Fruit fly (Drosophila melanogaster) whole organism, embryonic: ENCODE measurements around the gene CG14818.

Source experiments
- Bgb ChIP-seq: fragments of 200-800 bp; sonication (Bioruptor generic); IDR thresholded peaks from 2 replicates; pipeline ENCODE4 v1.3.6; 2022; ENCODE audit warnings: missing biosample characterization, missing genetic modification characterization; ENCODE audit not compliant: partially characterized antibody
- CG10274 ChIP-seq: fragments of 200-800 bp; sonication (Bioruptor generic); optimal IDR thresholded peaks from 3 replicates; lab custom pipeline; 2017; ENCODE audit warnings: missing biosample characterization, mild to moderate bottlenecking, missing genetic modification characterization
- CG10654 ChIP-seq: fragments of 200-800 bp; sonication (Bioruptor generic); optimal IDR thresholded peaks from 2 replicates; lab custom pipeline; 2016; ENCODE audit warnings: missing biosample characterization, missing genetic modification characterization
- CG11560 ChIP-seq: fragments of 200-800 bp; sonication (Bioruptor generic); IDR thresholded peaks from 3 replicates; pipeline ENCODE4 v1.3.6; 2022; ENCODE audit warnings: missing biosample characterization, missing genetic modification characterization
- CG12391 ChIP-seq: fragments of 200-800 bp; sonication (Bioruptor generic); optimal IDR thresholded peaks from 3 replicates; lab custom pipeline; 2018; ENCODE audit warnings: missing biosample characterization, mild to moderate bottlenecking, missing genetic modification characterization, moderate library complexity
- CG12942 ChIP-seq: fragments of 200-800 bp; sonication (Bioruptor generic); optimal IDR thresholded peaks from 3 replicates; lab custom pipeline; 2016; ENCODE audit warnings: missing biosample characterization, missing genetic modification characterization
- CG13894 ChIP-seq: fragments of 200-800 bp; sonication (Bioruptor generic); optimal IDR thresholded peaks from 3 replicates; lab custom pipeline; 2018; ENCODE audit warnings: missing biosample characterization, mild to moderate bottlenecking, missing genetic modification characterization, moderate library complexity
- CG14667 ChIP-seq: fragments of 200-800 bp; sonication (Bioruptor generic); IDR thresholded peaks from 2 replicates; pipeline ENCODE4 v1.3.6; 2022; ENCODE audit warnings: missing biosample characterization, missing genetic modification characterization
- CG14965 ChIP-seq: fragments of 200-800 bp; sonication (Bioruptor generic); optimal IDR thresholded peaks from 2 replicates; lab custom pipeline; 2016; ENCODE audit warnings: missing biosample characterization, missing genetic modification characterization, borderline replicate concordance
- CG15514 ChIP-seq: fragments of 200-800 bp; sonication (Bioruptor generic); optimal IDR thresholded peaks from 3 replicates; lab custom pipeline; 2017; ENCODE audit warnings: missing biosample characterization, missing genetic modification characterization, mild to moderate bottlenecking, moderate library complexity, missing genetic modification reagents
- CG16815 ChIP-seq: fragments of 200-800 bp; sonication (Bioruptor generic); optimal IDR thresholded peaks from 3 replicates; lab custom pipeline; 2017; ENCODE audit warnings: missing biosample characterization, mild to moderate bottlenecking, missing genetic modification characterization
- CG18011 ChIP-seq: fragments of 200-800 bp; sonication (Bioruptor generic); optimal IDR thresholded peaks from 2 replicates; lab custom pipeline; 2017; ENCODE audit warnings: missing biosample characterization, missing genetic modification characterization, mild to moderate bottlenecking, moderate library complexity, missing genotype
- CG18619 ChIP-seq: fragments of 200-800 bp; sonication (Bioruptor generic); optimal IDR thresholded peaks from 3 replicates; lab custom pipeline; 2017; ENCODE audit warnings: missing biosample characterization, mild to moderate bottlenecking, missing genetic modification characterization
- CG2116 ChIP-seq: fragments of 200-800 bp; sonication (Bioruptor generic); optimal IDR thresholded peaks from 3 replicates; lab custom pipeline; 2018; ENCODE audit warnings: missing biosample characterization, mild to moderate bottlenecking, missing genetic modification characterization
- CG2120 ChIP-seq: fragments of 200-800 bp; sonication (Bioruptor generic); optimal IDR thresholded peaks from 3 replicates; lab custom pipeline; 2016; ENCODE audit warnings: missing biosample characterization, missing genetic modification characterization
- CG2875 ChIP-seq: fragments of 200-800 bp; sonication (Bioruptor generic); optimal IDR thresholded peaks from 2 replicates; lab custom pipeline; 2017; ENCODE audit warnings: missing biosample characterization, mild to moderate bottlenecking, missing genetic modification characterization, missing genetic modification reagents
- CG31224 ChIP-seq: fragments of 200-800 bp; sonication (Bioruptor generic); IDR thresholded peaks from 2 replicates; pipeline ENCODE4 v1.3.6; 2022; ENCODE audit warnings: missing biosample characterization, missing genetic modification characterization
- CG32532 ChIP-seq: fragments of 200-800 bp; sonication (Bioruptor generic); IDR thresholded peaks from 2 replicates; pipeline ENCODE4 v1.3.6; 2022; ENCODE audit warnings: missing biosample characterization, missing genetic modification characterization
- CG3726 ChIP-seq: fragments of 200-800 bp; sonication (Bioruptor generic); IDR thresholded peaks from 3 replicates; pipeline ENCODE4, ENCODE4 v1.3.6; 2022; ENCODE audit warnings: missing biosample characterization, missing genetic modification characterization
- CG3847 ChIP-seq: fragments of 200-800 bp; sonication (Bioruptor generic); IDR thresholded peaks from 2 replicates; pipeline ENCODE4 v1.3.6; 2022; ENCODE audit warnings: missing biosample characterization, missing genetic modification characterization
- CG5180 ChIP-seq: fragments of 200-800 bp; sonication (Bioruptor generic); optimal IDR thresholded peaks from 3 replicates; lab custom pipeline; 2017; ENCODE audit warnings: missing biosample characterization, missing genetic modification characterization, mild to moderate bottlenecking, moderate library complexity, missing genetic modification reagents
- CG6683 ChIP-seq: fragments of 200-800 bp; sonication (Bioruptor generic); optimal IDR thresholded peaks from 2 replicates; lab custom pipeline; 2017; ENCODE audit warnings: missing biosample characterization, mild to moderate bottlenecking, missing genetic modification characterization, missing genetic modification reagents
- CG8290 ChIP-seq, 3 experiments: fragments of 200-800 bp; sonication (Bioruptor generic); optimal IDR thresholded peaks; 2 replicates each; lab custom pipeline; 2016 to 2019; ENCODE audit warnings: missing biosample characterization in 3 of 3, missing genetic modification characterization in 3 of 3, mild to moderate bottlenecking in 2 of 3, moderate library complexity in 1 of 3
- CG8765 ChIP-seq: fragments of 200-800 bp; sonication (Bioruptor generic); IDR thresholded peaks from 2 replicates; pipeline ENCODE4 v1.3.6; 2022; ENCODE audit warnings: missing biosample characterization, missing genetic modification characterization
- CG9609 ChIP-seq: fragments of 200-800 bp; sonication (Bioruptor generic); optimal IDR thresholded peaks from 3 replicates; lab custom pipeline; 2016; ENCODE audit warnings: missing biosample characterization, missing genetic modification characterization
- D ChIP-seq, 2 experiments: fragments of 200-800 bp in 1 of 2; fragments of >200 bp in 1 of 2; sonication (Bioruptor generic) in 1 of 2; optimal IDR thresholded peaks; 2 replicates in 1 of 2; 3 replicates in 1 of 2; lab custom pipeline; 2017; ENCODE audit warnings: mild to moderate bottlenecking in 1 of 2, missing biosample characterization in 1 of 2, missing genetic modification characterization in 1 of 2, missing genetic modification reagents in 1 of 2
- E2f1 ChIP-seq: fragments of 200-800 bp; sonication (Bioruptor generic); IDR thresholded peaks from 2 replicates; pipeline ENCODE4 v1.3.6; 2022; ENCODE audit warnings: missing biosample characterization, missing genetic modification characterization
- Lpt ChIP-seq: fragments of >200 bp; optimal IDR thresholded peaks from 2 replicates; lab custom pipeline; 2018; ENCODE audit warnings: missing biosample characterization, missing genetic modification characterization
- Mes4 ChIP-seq: fragments of 200-800 bp; sonication (Bioruptor generic); optimal IDR thresholded peaks from 2 replicates; lab custom pipeline; 2016; ENCODE audit warnings: missing biosample characterization, missing genetic modification characterization
- NC2α ChIP-seq: fragments of 200-800 bp; sonication (Bioruptor generic); optimal IDR thresholded peaks from 2 replicates; lab custom pipeline; 2016; ENCODE audit warnings: missing biosample characterization, missing genetic modification characterization
- NFAT ChIP-seq: fragments of 200-800 bp; sonication (Bioruptor generic); IDR thresholded peaks from 2 replicates; pipeline ENCODE4 v1.3.6; 2022; ENCODE audit warnings: missing biosample characterization, missing genetic modification characterization
- NfI ChIP-seq: fragments of 200-800 bp; sonication (Bioruptor generic); optimal IDR thresholded peaks from 3 replicates; lab custom pipeline; 2018; ENCODE audit warnings: missing biosample characterization, mild to moderate bottlenecking, missing genetic modification characterization, moderate library complexity
- Sry-δ ChIP-seq: fragments of 200-800 bp; sonication (Bioruptor generic); optimal IDR thresholded peaks from 2 replicates; lab custom pipeline; 2016; ENCODE audit warnings: missing biosample characterization, missing genetic modification characterization
- amos ChIP-seq: fragments of 200-800 bp; sonication (Bioruptor generic); IDR thresholded peaks from 2 replicates; pipeline ENCODE4 v1.3.6; 2022; ENCODE audit warnings: missing biosample characterization, missing genetic modification characterization; ENCODE audit not compliant: partially characterized antibody
- ato ChIP-seq: fragments of 200-800 bp; sonication (Bioruptor generic); IDR thresholded peaks from 2 replicates; pipeline ENCODE4 v1.3.6; 2022; ENCODE audit warnings: missing biosample characterization, missing genetic modification characterization; ENCODE audit not compliant: partially characterized antibody
- chif ChIP-seq, 2 experiments: fragments of 200-800 bp; sonication (Bioruptor generic); optimal IDR thresholded peaks; 3 replicates each; lab custom pipeline; 2016; ENCODE audit warnings: missing biosample characterization in 2 of 2, missing genetic modification characterization in 2 of 2
- eve ChIP-seq, 2 experiments: fragments of >200 bp; optimal IDR thresholded peaks; 2 replicates each; lab custom pipeline; 2017; ENCODE audit warnings: missing biosample characterization in 2 of 2, missing genetic modification characterization in 2 of 2
- exex ChIP-seq: fragments of 200-800 bp; sonication (Bioruptor generic); optimal IDR thresholded peaks from 4 replicates; lab custom pipeline; 2018; ENCODE audit warnings: missing biosample characterization, mild to moderate bottlenecking, missing genetic modification characterization, moderate library complexity
- grau ChIP-seq: fragments of 200-800 bp; optimal IDR thresholded peaks from 3 replicates; lab custom pipeline; 2019; ENCODE audit warnings: missing biosample characterization, mild to moderate bottlenecking, missing genetic modification characterization, moderate library complexity
- her ChIP-seq: fragments of 200-800 bp; sonication (Bioruptor generic); optimal IDR thresholded peaks from 2 replicates; lab custom pipeline; 2016; ENCODE audit warnings: missing biosample characterization, missing genetic modification characterization
- jigr1 ChIP-seq: fragments of 200-800 bp; sonication (Bioruptor generic); IDR thresholded peaks from 3 replicates; pipeline ENCODE4 v1.3.6; 2022; ENCODE audit warnings: missing biosample characterization, missing genetic modification characterization
- klu ChIP-seq: fragments of 200-800 bp; sonication (Bioruptor generic); IDR thresholded peaks from 2 replicates; pipeline ENCODE4 v1.3.6; 2022; ENCODE audit warnings: missing biosample characterization, missing genetic modification characterization
- pho ChIP-seq: fragments of 200-800 bp; sonication (Bioruptor generic); optimal IDR thresholded peaks from 2 replicates; lab custom pipeline; 2016; ENCODE audit warnings: missing biosample characterization, missing genetic modification characterization
- schlank ChIP-seq: fragments of 200-800 bp; sonication (Bioruptor generic); optimal IDR thresholded peaks from 2 replicates; lab custom pipeline; 2018; ENCODE audit warnings: missing biosample characterization, mild to moderate bottlenecking, missing genetic modification characterization
- scrt ChIP-seq: fragments of 200-800 bp; sonication (Bioruptor generic); optimal IDR thresholded peaks from 2 replicates; lab custom pipeline; 2018; ENCODE audit warnings: missing biosample characterization, mild to moderate bottlenecking, missing genetic modification characterization, moderate library complexity
- sim ChIP-seq: fragments of 200-800 bp; sonication (Bioruptor generic); IDR thresholded peaks from 2 replicates; pipeline ENCODE4 v1.3.6; 2022; ENCODE audit warnings: missing biosample characterization, missing genetic modification characterization
- sisA ChIP-seq: fragments of 200-800 bp; sonication (Bioruptor generic); IDR thresholded peaks from 2 replicates; pipeline ENCODE4 v1.3.6; 2022; ENCODE audit warnings: missing biosample characterization, missing genetic modification characterization
- slou ChIP-seq: fragments of 200-800 bp; sonication (Bioruptor generic); optimal IDR thresholded peaks from 3 replicates; lab custom pipeline; 2016; ENCODE audit warnings: missing biosample characterization, missing genetic modification characterization
- ssp ChIP-seq: fragments of 200-800 bp; sonication (Bioruptor generic); IDR thresholded peaks from 2 replicates; pipeline ENCODE4 v1.3.6; 2022; ENCODE audit warnings: missing biosample characterization, missing genetic modification characterization

CG14818 gene

dm6 chrX:1845413-1845951 is 34.1 kb downstream of the CG14818 start (continued):
- TF ChIP-seq CG12391 (tag; lab: Kevin White, UChicago) (peak; percentile 2), NfI (GFP tag; lab: Kevin White, UChicago) (peak; percentile 17), CG2875 (peak; percentile 53), CG2116 (GFP tag; lab: Kevin White, UChicago) (peak; percentile 17), chif (GFP tag; optimal IDR thresholded peaks at IDR 0.05; lab: Kevin White, UChicago) (peak in 1 of 2 experiments; percentile 66), CG16815 (GFP tag; lab: Kevin White, UChicago) (no peak), scrt (GFP tag; lab: Kevin White, UChicago) (peak; percentile 17), NFAT (0 out of 2 replicates have a peak, but pooled peaks have one; percentile 54), Lpt (no peak), CG5180 (peak; percentile 7), sim (GFP tag; lab: Robert Waterston, UW) (no peak), CG8765 (no peak), schlank (tag; lab: Kevin White, UChicago) (peak; percentile 72), CG11560 (tag; lab: Robert Waterston, UW) (no peak), exex (tag; lab: Kevin White, UChicago) (peak; percentile 72), CG6683 (no peak), CG3726 (0 out of 3 replicates have a peak, but pooled peaks have one; percentile 25), CG14965 (peak; percentile 35), slou (no peak), CG14667 (GFP tag; lab: Robert Waterston, UW) (no peak), her (GFP tag; lab: Kevin White, UChicago) (peak; percentile 74), D (optimal IDR thresholded peaks at IDR 0.05; lab: Kevin White, UChicago) (no peak), D (GFP tag; optimal IDR thresholded peaks at IDR 0.05; lab: Kevin White, UChicago) (no peak), sisA (GFP tag; lab: Robert Waterston, UW) (no peak), CG18011 (GFP tag; lab: Kevin White, UChicago) (peak; percentile 25), CG3847 (GFP tag; lab: Robert Waterston, UW) (peak; percentile 23; the same call in 1 of the 2 replicates), CG12942 (peak; percentile 54), amos (no peak), CG13894 (tag; lab: Kevin White, UChicago) (peak; percentile 31), Mes4 (GFP tag; lab: Kevin White, UChicago) (peak; percentile 43), CG18619 (GFP tag; lab: Kevin White, UChicago) (peak; percentile 69), CG32532 (GFP tag; lab: Robert Waterston, UW) (peak; percentile 46), NC2α (no peak), ato (no peak), CG31224 (GFP tag; lab: Robert Waterston, UW) (0 out of 2 replicates have a peak, but pooled peaks have one; percentile 39), jigr1 (no peak), Sry-δ (GFP tag; lab: Kevin White, UChicago) (peak; percentile 27), ssp (no peak), CG15514 (GFP tag; lab: Kevin White, UChicago) (peak; percentile 70), E2f1 (GFP tag; lab: Robert Waterston, UW) (no peak), CG9609 (GFP tag; lab: Kevin White, UChicago) (peak; percentile 35), CG10274 (no peak), Bgb (GFP tag; lab: Robert Waterston, UW) (no peak), CG8290 (GFP tag; optimal IDR thresholded peaks at IDR 0.05; lab: Kevin White, UChicago) (no peak), CG8290 (tag; optimal IDR thresholded peaks at IDR 0.05; lab: Kevin White, UChicago) (peak in 1 of 2 experiments; percentile 85), klu (GFP tag; lab: Robert Waterston, UW) (0 out of 2 replicates have a peak, but pooled peaks have one; percentile 23), CG10654 (peak; percentile 32), CG2120 (peak; percentile 78), grau (tag; lab: Kevin White, UChicago) (peak; percentile 12), pho (peak; percentile 72), eve (GFP tag; optimal IDR thresholded peaks at IDR 0.05; lab: Kevin White, UChicago) (no peak)
